Worm (Caenorhabditis elegans): ENCODE results near the gene ugt-35.

- TF ChIP-seq ama-1 (optimal IDR thresholded peaks at IDR 0.05): no peak
- TF ChIP-seq hnd-1 (tag; optimal IDR thresholded peaks at IDR 0.05): no peak
- no peak for TF ChIP-seq flt-1 (GFP tag; IDR thresholded peaks at IDR 0.05)
- no peak for TF ChIP-seq sea-1 (GFP tag; conservative IDR thresholded peaks at IDR 0.05)
- TF ChIP-seq pes-1 (GFP tag; IDR thresholded peaks at IDR 0.05): no peak
- TF ChIP-seq scrt-1 (GFP tag; IDR thresholded peaks at IDR 0.05): no peak
- TF ChIP-seq ets-7 (tag; optimal IDR thresholded peaks at IDR 0.05): no peak
- no peak for TF ChIP-seq tbx-11 (GFP tag; IDR thresholded peaks at IDR 0.05)
- no peak for TF ChIP-seq tra-4 (tag; optimal IDR thresholded peaks at IDR 0.05)
- no peak for TF ChIP-seq F13C5.2 (tag; optimal IDR thresholded peaks at IDR 0.05)
- TF ChIP-seq hmg-4 (GFP tag; optimal IDR thresholded peaks at IDR 0.05): no peak
- TF ChIP-seq ceh-13 (GFP tag; optimal IDR thresholded peaks at IDR 0.05): no peak
- no peak for TF ChIP-seq ceh-36 (tag; optimal IDR thresholded peaks at IDR 0.05)
- TF ChIP-seq tbx-37 (GFP tag; conservative IDR thresholded peaks at IDR 0.05): no peak
These were observed 10.2 kb upstream of the ugt-35 start for ce11 chrV:10664271-10664670.

All from whole organism, early embryonic.